Fruit fly (Drosophila melanogaster): Measurements from ENCODE around the gene CG31041.

DNA sequence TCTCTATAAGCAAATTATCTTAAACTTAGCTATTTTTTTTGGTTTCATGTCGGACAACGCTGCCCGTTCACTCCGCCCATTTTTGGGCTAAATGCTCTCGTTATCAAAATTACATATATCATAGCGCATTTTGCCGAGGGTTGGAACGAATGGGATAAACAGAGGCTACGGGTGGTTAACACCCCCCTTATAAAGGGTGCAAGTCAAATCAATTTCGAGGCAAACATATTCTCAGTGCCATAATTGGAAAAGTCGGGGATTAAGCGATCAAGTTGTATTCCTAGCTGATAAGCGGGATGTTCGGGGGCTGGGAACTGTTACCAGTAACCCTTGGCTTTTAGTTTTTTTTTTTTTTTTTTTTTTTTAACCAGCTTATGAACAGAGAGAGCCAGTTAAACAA lies 7.4 kb downstream of the CG31041 start:
- TF ChIP-seq vri (GFP tag; optimal IDR thresholded peaks at IDR 0.05) (no peak), CG3032 (tag; optimal IDR thresholded peaks at IDR 0.05) (no peak), ss (GFP tag; optimal IDR thresholded peaks at IDR 0.05) (no peak), CG9139 (GFP tag; optimal IDR thresholded peaks at IDR 0.05) (no peak), CG8319 (GFP tag; optimal IDR thresholded peaks at IDR 0.05) (no peak), Gug (GFP tag; IDR thresholded peaks at IDR 0.05) (no peak), pdm3 (GFP tag; optimal IDR thresholded peaks at IDR 0.05) (no peak), fkh (GFP tag; optimal IDR thresholded peaks at IDR 0.05) (no peak), dac (GFP tag; optimal IDR thresholded peaks at IDR 0.05) (no peak), fd59A (GFP tag; optimal IDR thresholded peaks at IDR 0.05) (no peak)

All from whole organism, prepupa.